Fruit fly (Drosophila melanogaster): ENCODE measurements around the gene CG8907.
A peak's percentile ranks its signal among the peaks of the same experiment; 100 is the strongest.

Gene CG8907

DNA sequence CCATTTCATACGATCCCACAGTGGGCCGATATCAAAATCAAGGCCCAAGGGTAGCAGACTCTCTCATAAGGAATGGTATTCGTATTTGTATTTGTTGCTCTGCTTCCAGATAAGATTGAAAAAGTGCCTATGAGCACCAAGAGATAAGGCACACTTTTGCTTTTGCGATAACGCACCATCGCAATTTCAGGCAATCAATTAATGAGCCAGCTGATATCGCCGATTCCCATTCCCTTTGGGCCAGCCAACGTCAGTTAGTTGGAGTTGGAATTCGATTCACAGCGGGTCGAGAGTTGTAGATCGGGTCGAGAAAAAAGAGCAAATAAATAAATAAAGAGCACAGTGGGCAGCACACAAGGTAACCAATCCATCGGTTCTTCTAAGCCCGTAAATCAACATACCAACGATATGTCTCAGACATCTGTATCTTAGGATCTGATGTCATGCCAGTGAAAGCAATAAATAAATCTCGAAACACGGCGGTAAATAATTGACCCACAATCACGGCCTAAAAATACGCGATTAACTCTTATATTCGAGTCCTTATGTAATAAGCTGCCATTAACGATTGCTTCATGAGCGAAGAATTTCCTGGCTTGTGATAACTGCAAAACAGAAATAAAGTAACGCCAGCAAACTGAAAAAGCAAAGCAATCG is at the start of gene CG8907:
Gene CG8907, plus strand, starts transcription at position 252 of the 657 bp plus-strand sequence.
- TF ChIP-seq CG8478 (optimal IDR thresholded peaks at IDR 0.05) (no peak), CTCF (optimal IDR thresholded peaks at IDR 0.05) (no peak)

DNA sequence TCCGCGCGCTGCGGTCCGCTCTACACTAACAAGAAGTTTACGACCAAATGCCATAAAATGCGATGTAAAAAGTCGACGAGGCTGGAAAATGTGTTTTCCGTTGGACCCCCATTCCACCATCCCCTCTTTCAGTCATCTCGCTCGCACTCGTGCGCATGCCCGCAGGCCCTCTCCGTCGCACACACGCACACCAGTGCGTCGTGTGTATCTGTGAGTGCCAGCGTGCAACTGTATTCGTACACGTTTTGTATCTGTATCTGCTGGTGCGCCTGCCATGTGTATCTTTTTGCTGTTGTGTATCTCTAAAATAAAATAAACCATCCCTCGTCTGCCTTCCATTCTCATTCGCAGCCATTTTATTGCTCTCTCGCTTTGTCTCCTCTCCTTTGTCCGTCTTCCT is 47.9 kb upstream of the CG8907 start:
- TF ChIP-seq CTCF (optimal IDR thresholded peaks at IDR 0.05) (peak in 1 of 2 experiments; percentile 10), CG8478 (optimal IDR thresholded peaks at IDR 0.05) (no peak)

DNA sequence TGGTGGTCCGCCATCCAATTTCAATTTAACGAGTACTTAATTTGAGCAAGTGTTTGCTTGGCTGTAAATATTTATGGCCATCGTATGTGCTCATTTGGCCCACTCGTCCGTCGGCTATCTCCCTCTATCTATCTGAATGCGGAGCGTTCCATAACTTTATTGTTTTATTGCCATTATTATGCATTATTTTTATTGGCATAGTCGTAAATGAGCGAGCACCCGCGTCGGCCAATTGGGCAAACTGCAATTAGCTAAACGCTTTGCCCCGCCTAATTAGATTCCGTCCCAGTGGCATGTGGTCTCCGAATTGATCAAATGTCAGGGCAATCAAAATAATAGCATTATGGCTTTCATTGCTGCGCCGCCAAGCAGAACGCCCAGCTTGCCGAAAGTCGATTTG is 45.8 kb upstream of the CG8907 start:
- TF ChIP-seq CG8478 (optimal IDR thresholded peaks at IDR 0.05) (no peak), CTCF (optimal IDR thresholded peaks at IDR 0.05) (no peak)

DNA sequence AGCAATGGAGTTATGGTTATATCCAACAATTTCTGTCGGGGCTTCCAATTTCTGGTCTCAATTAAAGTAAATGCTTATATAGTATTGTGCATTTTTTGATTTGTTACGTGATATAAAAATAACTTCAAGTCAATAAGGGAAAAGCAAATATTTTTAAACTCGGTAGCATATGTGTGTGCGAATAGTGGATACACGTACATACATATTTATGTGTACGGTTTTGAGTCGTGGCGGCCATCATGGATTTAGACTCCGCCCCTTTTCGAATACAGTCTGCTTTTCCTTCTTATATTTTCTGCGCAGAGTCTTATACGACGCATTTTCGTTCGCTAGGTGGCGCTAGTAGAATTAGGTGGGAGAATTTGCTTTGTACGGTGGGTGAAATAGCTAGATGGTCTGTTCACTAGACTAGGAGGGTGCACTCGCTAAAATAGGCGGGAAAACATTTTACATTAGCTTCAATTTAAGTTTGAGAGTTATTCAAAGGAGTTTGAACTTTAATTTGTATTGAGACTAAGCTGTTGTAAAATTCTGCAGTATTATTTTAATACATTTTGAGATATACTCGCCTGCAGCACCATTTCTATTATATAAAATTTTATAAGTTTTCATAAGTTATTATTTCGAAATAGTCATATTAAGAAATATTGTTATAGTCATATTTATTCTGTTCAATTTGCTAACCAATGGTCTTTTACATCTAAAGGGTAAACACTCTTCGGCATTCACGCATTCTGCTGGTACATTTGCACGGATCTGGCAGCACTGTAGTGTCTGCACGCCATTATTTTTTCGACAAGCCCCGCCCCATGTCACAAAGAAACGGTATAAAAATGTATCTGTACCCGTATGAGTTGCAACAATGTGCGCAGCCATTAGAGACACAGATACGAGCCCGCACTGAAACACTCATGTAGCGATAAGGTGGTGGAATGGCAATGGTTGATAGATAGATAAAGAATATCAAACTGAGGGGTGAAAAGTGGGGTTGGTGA is 38.4 kb upstream of the CG8907 start:
- TF ChIP-seq CTCF (optimal IDR thresholded peaks at IDR 0.05), result peak; percentile 99
- TF ChIP-seq CG8478 (optimal IDR thresholded peaks at IDR 0.05), result no peak

DNA sequence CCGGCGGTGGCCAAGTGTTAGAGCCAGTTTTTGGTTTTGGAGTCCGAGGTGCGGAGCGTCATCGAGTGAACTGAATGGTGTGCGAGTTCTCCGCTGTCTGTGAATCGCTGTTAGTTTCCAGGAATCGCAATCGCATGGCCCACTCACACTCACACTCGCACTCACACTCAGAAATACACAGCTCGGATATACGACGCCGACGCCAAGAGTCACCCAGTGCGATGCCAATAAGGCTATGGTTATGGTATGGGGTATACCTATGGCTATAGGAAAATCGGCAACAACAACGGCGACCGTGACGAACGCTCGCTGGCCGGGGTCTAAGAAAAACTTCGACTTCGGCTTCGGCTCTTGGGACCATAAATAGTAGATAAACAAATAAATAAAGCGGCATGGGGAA is 35.9 kb upstream of the CG8907 start, which contains the start of gene Abd-B:
Gene Abd-B, minus strand, starts transcription at position 101 of the 400 bp plus-strand sequence.
- TF ChIP-seq CTCF (optimal IDR thresholded peaks at IDR 0.05) (no peak), CG8478 (optimal IDR thresholded peaks at IDR 0.05) (no peak)

DNA sequence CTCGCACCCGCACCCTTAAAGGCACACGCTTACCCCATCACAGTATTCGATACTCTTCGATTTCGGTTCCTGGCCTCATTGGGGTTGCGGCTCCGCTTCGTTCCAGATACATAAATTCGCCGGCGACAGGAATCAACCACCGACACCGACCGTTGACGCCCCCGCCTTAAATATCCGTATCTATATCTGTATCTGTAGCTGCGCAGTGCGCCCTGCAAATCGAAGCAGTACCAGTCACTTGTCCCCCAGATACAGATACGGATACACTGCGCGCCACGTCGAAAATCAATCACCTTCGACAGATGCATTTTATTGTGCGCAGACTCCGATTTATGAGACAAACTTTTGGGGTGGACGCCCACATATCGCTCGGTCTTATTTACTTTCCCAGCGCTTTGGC is 35.5 kb upstream of the CG8907 start:
- TF ChIP-seq CG8478 (optimal IDR thresholded peaks at IDR 0.05) (no peak), CTCF (optimal IDR thresholded peaks at IDR 0.05) (no peak)

DNA sequence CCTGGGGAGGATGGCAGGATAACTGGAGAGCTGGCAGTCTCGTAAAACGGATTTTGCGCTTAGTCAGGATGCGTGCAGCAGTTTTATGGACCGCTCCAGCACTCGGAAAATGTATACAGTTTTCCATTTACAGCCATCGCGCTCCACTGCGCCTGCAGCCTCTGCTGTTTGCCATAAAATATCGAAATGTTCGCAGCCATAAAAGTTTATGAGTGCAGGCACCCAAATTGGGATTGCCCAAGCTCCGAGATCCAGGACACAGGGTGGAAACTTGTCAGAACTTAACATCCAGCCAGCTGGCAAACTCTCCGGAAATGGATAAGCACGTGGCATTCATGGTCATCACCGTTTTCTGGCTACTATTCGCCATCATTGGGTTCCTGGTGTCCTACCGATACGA is 33.2 kb upstream of the CG8907 start, which contains the start of gene VhaM9.7-d:
Gene VhaM9.7-d, plus strand, starts transcription at position 301 of the 400 bp plus-strand sequence.
- TF ChIP-seq CTCF (optimal IDR thresholded peaks at IDR 0.05) (no peak), CG8478 (optimal IDR thresholded peaks at IDR 0.05) (no peak)

DNA sequence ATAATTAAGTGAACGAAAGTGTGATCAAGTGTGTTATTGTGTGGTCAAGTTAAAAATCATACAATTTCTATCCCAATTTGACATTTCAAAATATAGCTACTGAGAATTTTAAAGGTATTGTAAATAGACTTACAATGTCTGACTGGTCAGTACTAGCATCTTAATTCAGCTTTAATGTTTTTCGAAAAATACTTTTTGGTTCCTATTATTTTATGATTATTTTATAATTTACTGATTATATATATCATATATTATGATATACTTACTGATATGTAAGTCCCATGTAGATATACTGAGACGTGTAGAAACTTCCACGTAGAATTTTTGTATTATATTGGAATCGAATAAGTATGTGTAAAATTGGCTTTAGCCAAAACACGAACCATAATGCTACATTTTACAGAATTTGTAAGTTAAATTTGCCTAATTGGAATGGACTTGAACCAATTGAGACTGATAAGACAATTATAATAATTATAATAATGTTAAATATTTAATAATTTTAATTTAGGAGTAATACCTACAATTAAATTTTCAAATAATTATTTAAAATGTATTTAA is 30.2 kb upstream of the CG8907 start, which contains the start of gene Actn3:
Gene Actn3, minus strand, starts transcription at position 51 of the 561 bp plus-strand sequence.
- peak in 1 of 2 experiments; percentile 63 for TF ChIP-seq CTCF (optimal IDR thresholded peaks at IDR 0.05)
- TF ChIP-seq CG8478 (optimal IDR thresholded peaks at IDR 0.05), result no peak

DNA sequence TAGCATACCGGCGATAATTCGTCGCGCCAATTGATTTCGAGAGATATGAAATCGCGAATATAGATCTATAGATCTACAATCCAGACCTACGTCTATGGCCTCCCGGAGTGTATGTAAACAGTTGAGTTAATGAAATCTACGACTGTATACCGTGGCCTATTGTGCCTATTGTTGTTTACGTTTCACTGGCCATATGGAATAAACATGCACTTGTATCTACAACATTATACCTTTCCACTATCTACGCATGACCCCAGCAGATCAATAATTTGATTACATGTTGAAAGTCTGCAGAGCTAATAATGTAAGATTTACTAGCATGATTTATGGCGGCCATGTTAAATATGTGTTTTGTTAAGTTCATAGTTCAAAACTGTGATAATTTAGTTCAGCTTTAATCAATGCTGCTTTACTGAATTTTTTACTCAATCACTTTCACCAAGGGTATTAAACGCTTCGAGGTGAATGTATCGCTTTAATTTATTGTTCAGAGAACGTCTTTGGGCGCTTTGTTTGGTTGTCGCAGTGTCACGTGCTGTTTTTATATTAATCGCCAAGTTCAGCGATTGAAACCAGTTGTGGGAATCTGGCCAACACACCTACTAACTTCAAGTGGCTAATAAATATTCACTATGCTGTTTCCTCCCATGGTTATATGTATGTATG is 27.0 kb upstream of the CG8907 start:
- no peak for TF ChIP-seq CTCF (optimal IDR thresholded peaks at IDR 0.05)
- no peak for TF ChIP-seq CG8478 (optimal IDR thresholded peaks at IDR 0.05)

DNA sequence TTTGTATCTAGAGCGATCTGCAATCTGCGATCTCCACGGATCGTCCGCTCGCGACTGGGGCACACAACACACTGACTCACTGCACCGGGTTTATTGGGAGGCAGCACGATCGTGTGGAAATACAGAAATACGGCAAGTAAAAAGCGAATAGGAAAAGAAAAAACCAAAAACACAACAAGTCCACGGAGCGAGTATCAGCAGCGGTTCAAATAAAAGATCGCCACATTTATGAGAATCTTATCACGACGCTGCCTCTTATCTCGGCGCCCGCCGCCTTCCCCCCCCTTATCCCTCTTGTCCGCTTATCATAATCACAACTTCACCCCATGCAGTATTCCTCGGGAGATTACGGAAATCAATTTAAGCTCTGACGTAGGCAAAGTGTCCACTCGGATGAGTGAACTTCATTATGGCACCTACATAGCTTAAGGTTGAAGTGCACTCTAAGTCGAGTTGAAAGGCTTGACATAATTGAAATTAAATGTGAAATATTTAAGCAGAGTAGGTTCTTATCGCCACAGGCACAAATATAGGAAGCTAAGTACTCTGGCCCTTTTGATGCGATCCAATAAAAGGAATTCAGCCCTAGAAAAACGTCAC is 25.9 kb upstream of the CG8907 start, which contains the start of gene AhcyL2:
Gene AhcyL2, minus strand, starts transcription at position 51 of the 600 bp plus-strand sequence.
- TF ChIP-seq CTCF (optimal IDR thresholded peaks at IDR 0.05) (no peak), CG8478 (optimal IDR thresholded peaks at IDR 0.05) (no peak)

DNA sequence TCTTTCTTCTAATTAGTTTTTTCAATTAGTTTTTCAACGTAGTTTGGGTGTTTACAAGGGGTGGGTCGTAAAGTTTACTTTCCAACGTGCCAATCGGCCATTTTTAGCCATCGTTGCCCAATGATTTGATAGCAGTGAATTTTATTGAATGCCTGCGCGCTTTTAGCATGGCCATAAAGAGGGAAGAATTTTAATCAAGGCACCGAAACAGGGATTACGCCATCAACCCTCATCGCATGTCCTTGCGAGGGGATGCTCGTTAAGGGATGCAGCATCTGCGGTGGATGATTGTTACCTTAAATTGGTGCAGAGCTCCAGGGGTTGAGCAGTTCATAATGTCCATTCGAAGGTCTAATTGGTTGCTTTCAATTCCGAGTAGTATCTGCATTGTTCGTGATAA is 25.1 kb upstream of the CG8907 start:
- TF ChIP-seq CG8478 (optimal IDR thresholded peaks at IDR 0.05), result no peak
- no peak for TF ChIP-seq CTCF (optimal IDR thresholded peaks at IDR 0.05)

DNA sequence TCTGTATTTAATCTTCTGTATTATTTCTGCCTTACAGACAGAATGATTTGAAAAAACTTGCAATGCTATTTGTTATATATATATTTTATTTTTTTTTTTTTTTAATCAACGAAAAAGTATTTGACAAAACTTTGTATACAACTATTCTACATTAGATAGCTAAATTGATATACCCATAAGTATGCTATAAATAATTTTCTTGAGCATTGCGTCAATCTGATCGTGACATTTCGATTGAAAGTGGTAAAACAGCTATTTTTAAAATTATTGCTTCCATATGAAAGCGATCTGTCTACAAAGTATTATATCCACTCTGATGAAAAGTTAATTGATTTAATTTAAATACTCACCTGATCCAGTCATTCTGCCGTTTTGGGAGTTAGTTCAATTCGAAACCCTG is 23.8 kb upstream of the CG8907 start:
- TF ChIP-seq CTCF (optimal IDR thresholded peaks at IDR 0.05) (no peak), CG8478 (optimal IDR thresholded peaks at IDR 0.05) (no peak)

DNA sequence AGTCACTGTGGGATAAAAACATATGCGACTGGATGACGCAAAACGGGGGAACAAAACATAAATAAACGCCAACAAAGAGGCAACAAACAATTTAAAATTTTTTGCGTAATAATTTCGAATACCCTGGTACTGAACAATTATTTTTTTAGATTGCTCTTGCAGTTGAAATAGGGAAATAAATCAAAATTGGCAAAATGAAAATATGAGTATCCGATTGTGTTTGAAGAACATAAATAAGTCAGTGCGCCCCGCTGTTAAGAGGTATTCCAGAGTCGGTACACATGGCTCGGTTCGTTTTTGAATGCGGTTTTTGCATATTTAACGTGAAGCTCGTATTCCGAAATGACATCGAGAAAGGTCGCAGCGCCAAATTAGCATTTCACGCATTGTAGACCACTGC is 22.5 kb upstream of the CG8907 start:
- TF ChIP-seq CTCF (optimal IDR thresholded peaks at IDR 0.05), result no peak
- TF ChIP-seq CG8478 (optimal IDR thresholded peaks at IDR 0.05), result no peak

All from S2 (cell line).